Worm (Caenorhabditis elegans) whole organism, L3 larva: ENCODE data around the gene F41H10.3.

Source experiments
- R02D3.7 ChIP-seq: fragments of 150-350 bp; optimal IDR thresholded peaks from 2 replicates; lab custom pipeline; 2014; ENCODE audit warnings: missing biosample characterization, missing genetic modification characterization
- ZK546.5 ChIP-seq: sonication (generic microtip); optimal IDR thresholded peaks from 2 replicates; lab custom pipeline; 2017; ENCODE audit warnings: missing biosample characterization, missing genetic modification characterization
- aly-2 ChIP-seq: fragments of 150-350 bp; optimal IDR thresholded peaks from 2 replicates; lab custom pipeline; 2014; ENCODE audit warnings: missing biosample characterization, missing genetic modification characterization
- ama-1 ChIP-seq: fragments of 150-350 bp; optimal IDR thresholded peaks from 2 replicates; lab custom pipeline; 2018
- ceh-9 ChIP-seq: sonication (generic microtip); optimal IDR thresholded peaks from 2 replicates; lab custom pipeline; 2018; ENCODE audit warnings: missing biosample characterization, missing genetic modification characterization
- egl-27 ChIP-seq: sonication (generic microtip); optimal IDR thresholded peaks from 4 replicates; lab custom pipeline; 2017; ENCODE audit warnings: missing biosample characterization, missing genetic modification reagents, missing genetic modification characterization
- egl-5 ChIP-seq: fragments of 150-350 bp; optimal IDR thresholded peaks from 2 replicates; lab custom pipeline; 2017; ENCODE audit warnings: missing biosample characterization, missing genetic modification reagents, missing genetic modification characterization, inconsistent platforms
- elt-1 ChIP-seq: fragments of 150-350 bp; optimal IDR thresholded peaks from 2 replicates; lab custom pipeline; 2014; ENCODE audit warnings: missing biosample characterization, missing genetic modification characterization
- elt-2 ChIP-seq: sonication (generic microtip); optimal IDR thresholded peaks from 2 replicates; lab custom pipeline; 2016; ENCODE audit warnings: missing genetic modification reagents, mild to moderate bottlenecking, missing genetic modification characterization, missing compliant biosample characterization
- elt-3 ChIP-seq, 3 experiments: fragments of 150-350 bp in 1 of 3; sonication (generic microtip) in 2 of 3; optimal IDR thresholded peaks; 2 replicates in 2 of 3; 4 replicates in 1 of 3; lab custom pipeline; 2014 to 2017; ENCODE audit warnings: missing biosample characterization in 3 of 3, missing genetic modification characterization in 3 of 3
- eor-1 ChIP-seq, 2 experiments: fragments of 150-350 bp; optimal IDR thresholded peaks; 2 replicates each; lab custom pipeline; 2014 to 2018; ENCODE audit warnings: missing biosample characterization in 2 of 2, missing genetic modification characterization in 2 of 2
- fkh-10 ChIP-seq: sonication (generic microtip); optimal IDR thresholded peaks from 2 replicates; lab custom pipeline; 2017; ENCODE audit warnings: missing biosample characterization, missing genetic modification reagents, missing genetic modification characterization
- fkh-2 ChIP-seq: fragments of 150-350 bp; optimal IDR thresholded peaks from 2 replicates; lab custom pipeline; 2014; ENCODE audit warnings: missing biosample characterization, missing genetic modification reagents, missing genetic modification characterization
- fos-1 ChIP-seq: fragments of 150-350 bp; optimal IDR thresholded peaks from 2 replicates; lab custom pipeline; 2014; ENCODE audit warnings: missing biosample characterization, missing genetic modification characterization
- hmg-11 ChIP-seq: sonication (generic microtip); optimal IDR thresholded peaks from 2 replicates; lab custom pipeline; 2016; ENCODE audit warnings: missing genetic modification characterization, missing compliant biosample characterization
- jun-1 ChIP-seq: fragments of 150-350 bp; optimal IDR thresholded peaks from 2 replicates; lab custom pipeline; 2014; ENCODE audit warnings: missing biosample characterization, missing genetic modification reagents, missing genetic modification characterization
- lin-15B ChIP-seq: fragments of 150-350 bp; optimal IDR thresholded peaks from 2 replicates; lab custom pipeline; 2014; ENCODE audit warnings: missing biosample characterization, missing genetic modification characterization
- lin-39 ChIP-seq: fragments of 150-350 bp; optimal IDR thresholded peaks from 2 replicates; lab custom pipeline; 2018; ENCODE audit warnings: missing biosample characterization, missing genetic modification reagents, missing genetic modification characterization
- lsy-12 ChIP-seq: sonication (generic microtip); optimal IDR thresholded peaks from 2 replicates; lab custom pipeline; 2016; ENCODE audit warnings: mild to moderate bottlenecking, missing genetic modification characterization, missing compliant biosample characterization
- mml-1 ChIP-seq: fragments of 150-350 bp; sonication (generic microtip); optimal IDR thresholded peaks from 3 replicates; lab custom pipeline; 2014; ENCODE audit warnings: missing biosample characterization, missing genetic modification characterization
- nfya-1 ChIP-seq: sonication (generic microtip); optimal IDR thresholded peaks from 2 replicates; lab custom pipeline; 2017; ENCODE audit warnings: missing genetic modification characterization, mild to moderate bottlenecking, missing compliant biosample characterization, antibody characterized with exemption, moderate library complexity; ENCODE audit not compliant: insufficient read depth
- nhr-11 ChIP-seq: fragments of 150-350 bp; optimal IDR thresholded peaks from 2 replicates; lab custom pipeline; 2014; ENCODE audit warnings: missing biosample characterization, missing genetic modification characterization
- nhr-12 ChIP-seq: fragments of 150-350 bp; optimal IDR thresholded peaks from 2 replicates; lab custom pipeline; 2014; ENCODE audit warnings: missing biosample characterization, missing genetic modification characterization
- nhr-23 ChIP-seq: fragments of 150-350 bp; optimal IDR thresholded peaks from 2 replicates; lab custom pipeline; 2014; ENCODE audit warnings: missing biosample characterization, missing genetic modification reagents, missing genetic modification characterization
- nhr-237 ChIP-seq: fragments of 150-350 bp; optimal IDR thresholded peaks from 2 replicates; lab custom pipeline; 2014; ENCODE audit warnings: missing biosample characterization, missing genetic modification characterization
- nhr-25 ChIP-seq: sonication (generic microtip); optimal IDR thresholded peaks from 2 replicates; lab custom pipeline; 2017; ENCODE audit warnings: missing biosample characterization, missing genetic modification characterization
- nhr-28 ChIP-seq: fragments of 150-350 bp; optimal IDR thresholded peaks from 2 replicates; lab custom pipeline; 2014; ENCODE audit warnings: missing biosample characterization, missing genetic modification characterization
- nhr-43 ChIP-seq: sonication (generic microtip); optimal IDR thresholded peaks from 2 replicates; lab custom pipeline; 2016; ENCODE audit warnings: mild to moderate bottlenecking, missing genetic modification characterization, missing compliant biosample characterization; ENCODE audit not compliant: poor library complexity, severe bottlenecking
- nhr-77 ChIP-seq: fragments of 150-350 bp; optimal IDR thresholded peaks from 2 replicates; lab custom pipeline; 2014; ENCODE audit warnings: missing biosample characterization, missing genetic modification characterization
- pqm-1 ChIP-seq: fragments of 150-350 bp; optimal IDR thresholded peaks from 2 replicates; lab custom pipeline; 2017; ENCODE audit warnings: missing biosample characterization, missing genetic modification characterization, inconsistent platforms
- sea-2 ChIP-seq: fragments of 150-350 bp; sonication (generic microtip); optimal IDR thresholded peaks from 4 replicates; lab custom pipeline; 2014; ENCODE audit warnings: missing biosample characterization, missing genetic modification reagents, missing genetic modification characterization
- skn-1 ChIP-seq: fragments of 150-350 bp; optimal IDR thresholded peaks from 2 replicates; lab custom pipeline; 2014; ENCODE audit warnings: missing biosample characterization, missing genetic modification characterization
- snpc-4 ChIP-seq: fragments of 150-350 bp; optimal IDR thresholded peaks from 2 replicates; lab custom pipeline; 2014; ENCODE audit warnings: missing biosample characterization, missing genetic modification characterization
- unc-39 ChIP-seq: sonication (generic microtip); optimal IDR thresholded peaks from 4 replicates; lab custom pipeline; 2017; ENCODE audit warnings: missing biosample characterization, missing genetic modification characterization
- unc-62 ChIP-seq: fragments of 150-350 bp; sonication (generic microtip); optimal IDR thresholded peaks from 4 replicates; lab custom pipeline; 2014; ENCODE audit warnings: missing biosample characterization, missing genetic modification reagents, missing genetic modification characterization
- zag-1 ChIP-seq: fragments of 150-350 bp; optimal IDR thresholded peaks from 2 replicates; lab custom pipeline; 2014; ENCODE audit warnings: missing biosample characterization, missing genetic modification characterization
- ztf-11 ChIP-seq: fragments of 150-350 bp; optimal IDR thresholded peaks from 2 replicates; lab custom pipeline; 2014; ENCODE audit warnings: missing biosample characterization, missing genetic modification characterization
- ztf-4 ChIP-seq: fragments of 150-350 bp; optimal IDR thresholded peaks from 2 replicates; lab custom pipeline; 2014; ENCODE audit warnings: missing biosample characterization, missing genetic modification characterization

F41H10.3 gene

ce11 chrIV:5337649-5338048 lies 32.0 kb upstream of the F41H10.3 start:
- TF ChIP-seq lin-39, result no peak
- no peak for TF ChIP-seq egl-5 (tag; lab: Kevin White, UChicago)
- TF ChIP-seq lsy-12, result no peak
- no peak for TF ChIP-seq snpc-4 (tag; lab: Kevin White, UChicago)
- TF ChIP-seq elt-1 (tag; lab: Kevin White, UChicago), result no peak
- TF ChIP-seq hmg-11 (tag; lab: Kevin White, UChicago), result no peak
- no peak for TF ChIP-seq nhr-11 (tag; lab: Kevin White, UChicago)
- TF ChIP-seq sea-2 (GFP tag; lab: Kevin White, UChicago), result no peak
- no peak for TF ChIP-seq unc-39 (tag; lab: Kevin White, UChicago)
- no peak for TF ChIP-seq jun-1
- TF ChIP-seq R02D3.7, result no peak
- no peak for TF ChIP-seq nhr-25 (tag; lab: Kevin White, UChicago)
- TF ChIP-seq elt-2, result no peak
- TF ChIP-seq pqm-1, result no peak
- no peak for TF ChIP-seq nhr-12
- no peak for TF ChIP-seq nhr-237 (tag; lab: Kevin White, UChicago)
- TF ChIP-seq unc-62 (GFP tag; lab: Kevin White, UChicago), result no peak

DNA sequence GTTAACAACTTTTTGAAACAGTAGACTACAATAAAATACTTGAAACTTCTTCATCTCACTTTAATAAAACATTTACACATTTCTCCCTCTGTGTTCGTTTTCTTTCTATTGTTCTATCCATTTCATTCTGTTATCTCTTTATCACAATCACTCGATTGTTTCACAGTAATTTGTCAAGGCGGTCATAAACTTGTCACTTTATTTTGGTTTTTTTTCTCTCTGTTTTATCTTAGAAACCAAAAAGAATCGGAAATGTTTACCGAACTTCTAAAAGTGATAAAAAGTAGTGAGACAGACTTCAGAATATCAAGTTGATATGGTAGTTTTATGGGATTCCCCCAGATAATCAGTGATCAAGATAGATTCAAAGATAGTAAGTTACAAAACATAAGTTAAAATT lies 30.3 kb upstream of the F41H10.3 start, which contains the start of gene Y4C6B.2:
Y4C6B.2 (plus strand) TSS at position 320 of the 400 bp plus-strand sequence.
- TF ChIP-seq elt-3 (tag; optimal IDR thresholded peaks at IDR 0.05; lab: Kevin White, UChicago) (peak in 1 of 3 experiments; percentile 24), snpc-4 (tag; lab: Kevin White, UChicago) (no peak)

DNA sequence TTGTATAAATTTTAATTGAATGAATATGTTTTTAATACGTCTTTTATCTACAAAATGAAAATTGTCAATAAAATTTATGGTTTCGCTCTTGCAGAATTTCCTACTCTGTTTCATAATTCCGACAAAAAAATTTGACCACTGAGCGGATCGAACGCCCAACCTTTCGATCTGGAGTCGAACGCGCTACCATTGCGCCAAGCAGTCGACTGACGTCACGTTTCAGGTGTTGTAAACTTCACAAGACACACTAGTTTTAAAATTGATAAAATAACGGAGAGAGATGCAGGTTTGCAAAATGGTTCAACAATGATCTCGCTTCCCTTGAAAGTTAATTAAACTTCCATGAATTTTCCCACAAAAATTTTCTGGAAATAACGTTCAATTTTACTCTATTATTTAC lies 25.4 kb upstream of the F41H10.3 start:
- TF ChIP-seq nhr-28 (tag; lab: Kevin White, UChicago) (no peak), fkh-10 (GFP tag; lab: Kevin White, UChicago) (no peak), fos-1 (tag; lab: Kevin White, UChicago) (no peak), nhr-23 (tag; lab: Kevin White, UChicago) (no peak), elt-2 (peak; percentile 30), ceh-9 (tag; lab: Kevin White, UChicago) (no peak), nhr-77 (tag; lab: Kevin White, UChicago) (no peak), pqm-1 (peak; percentile 22), skn-1 (tag; lab: Kevin White, UChicago) (no peak), ama-1 (lab: Kevin White, UChicago) (no peak), jun-1 (no peak), aly-2 (no peak), unc-62 (GFP tag; lab: Kevin White, UChicago) (no peak), mml-1 (no peak), egl-5 (tag; lab: Kevin White, UChicago) (no peak), nhr-43 (tag; lab: Kevin White, UChicago) (peak; percentile 17), nfya-1 (tag; lab: Kevin White, UChicago) (peak; percentile 13), ZK546.5 (tag; lab: Kevin White, UChicago) (no peak), fkh-2 (no peak), sea-2 (GFP tag; lab: Kevin White, UChicago) (no peak)
- TF ChIP-seq, all 47 proteins: peak for 4

- peak; percentile 42 for TF ChIP-seq pqm-1
- TF ChIP-seq elt-2, result peak; percentile 81
Observed at ce11 chrIV:5350480-5351193, 19.0 kb upstream of the F41H10.3 start, which contains the start of gene gba-4. TSS of gene gba-4 (minus strand) at chrIV:5350897.

DNA sequence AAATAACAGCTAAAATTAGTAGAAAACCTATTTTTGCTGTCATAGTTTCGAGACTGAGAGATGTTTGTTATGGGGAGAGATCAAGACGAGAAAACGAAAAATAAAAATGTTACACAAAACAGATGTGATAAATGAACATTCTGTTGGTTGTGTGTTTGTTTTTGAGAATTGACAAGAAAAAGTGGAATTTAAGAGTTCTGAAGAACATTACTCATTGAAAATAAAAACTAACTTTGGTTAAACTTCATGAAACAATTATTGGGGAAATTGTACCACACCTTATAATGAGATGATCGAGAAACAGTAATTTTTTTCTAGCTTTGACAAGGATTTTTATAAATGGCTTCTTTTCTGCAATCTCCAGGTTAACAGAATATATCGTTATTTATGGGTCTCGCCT lies 16.2 kb upstream of the F41H10.3 start, which contains the start of gene Y4C6B.7:
Y4C6B.7 (minus strand) TSS at position 101 of the 400 bp plus-strand sequence.
- no peak for TF ChIP-seq lin-15B (tag; lab: Kevin White, UChicago)
- TF ChIP-seq skn-1 (tag; lab: Kevin White, UChicago), result no peak
- TF ChIP-seq pqm-1, result no peak
- no peak for TF ChIP-seq nhr-77 (tag; lab: Kevin White, UChicago)
- no peak for TF ChIP-seq snpc-4 (tag; lab: Kevin White, UChicago)
- TF ChIP-seq eor-1 (tag; optimal IDR thresholded peaks at IDR 0.05; lab: Kevin White, UChicago), result no peak
- no peak for TF ChIP-seq jun-1
- TF ChIP-seq aly-2, result no peak
- TF ChIP-seq egl-27 (tag; lab: Kevin White, UChicago), result no peak
- TF ChIP-seq ztf-4 (tag; lab: Kevin White, UChicago), result no peak
- no peak for TF ChIP-seq ztf-11
- TF ChIP-seq zag-1 (tag; lab: Kevin White, UChicago), result no peak
- no peak for TF ChIP-seq nhr-43 (tag; lab: Kevin White, UChicago)
